Worm (Caenorhabditis elegans) whole organism, young adult: ENCODE measurements around the gene C33G8.13.
A peak's percentile ranks its signal among the peaks of the same experiment; 100 is the strongest.

ENCODE experiments used
- B0019.2 ChIP-seq: fragments of 200-800 bp; sonication (Bioruptor generic); conservative IDR thresholded peaks from 2 replicates; pipeline ENCODE4 v1.3.6; 2022; ENCODE audit warnings: missing genetic modification reagents, missing genetic modification characterization, missing compliant biosample characterization
- B0261.1 ChIP-seq: sonication (generic microtip); optimal IDR thresholded peaks from 2 replicates; lab custom pipeline; 2016; ENCODE audit warnings: mild to moderate bottlenecking, missing genetic modification characterization, moderate library complexity, missing compliant biosample characterization
- C17E4.6 ChIP-seq: fragments of 200-800 bp; sonication (Bioruptor generic); IDR thresholded peaks from 2 replicates; pipeline ENCODE4 v1.3.6; 2022; ENCODE audit warnings: missing genetic modification reagents, missing genetic modification characterization, missing compliant biosample characterization
- F23B12.7 ChIP-seq: sonication (generic microtip); optimal IDR thresholded peaks from 2 replicates; lab custom pipeline; 2017; ENCODE audit warnings: missing genetic modification characterization, mild to moderate bottlenecking, missing compliant biosample characterization, antibody characterized with exemption, moderate library complexity; ENCODE audit not compliant: insufficient read depth
- F33H1.4 ChIP-seq: fragments of 200-800 bp; sonication (Bioruptor generic); IDR thresholded peaks from 2 replicates; pipeline ENCODE4 v1.3.6; 2022; ENCODE audit warnings: missing genetic modification reagents, missing genetic modification characterization, missing compliant biosample characterization
- F39B2.1 ChIP-seq: fragments of 200-800 bp; sonication (Bioruptor generic); IDR thresholded peaks from 2 replicates; pipeline ENCODE4 v1.3.6; 2022; ENCODE audit warnings: missing genetic modification reagents, missing genetic modification characterization, missing compliant biosample characterization
- F55B11.4 ChIP-seq: sonication (generic microtip); optimal IDR thresholded peaks from 2 replicates; lab custom pipeline; 2016; ENCODE audit warnings: missing compliant biosample characterization, missing genetic modification characterization, borderline replicate concordance; ENCODE audit not compliant: insufficient read depth
- F57A8.1 ChIP-seq: fragments of 200-800 bp; sonication (Bioruptor generic); optimal IDR thresholded peaks from 2 replicates; lab custom pipeline; 2018; ENCODE audit warnings: mild to moderate bottlenecking, missing genetic modification characterization, moderate library complexity, missing compliant biosample characterization
- F57C9.4 ChIP-seq: sonication (generic microtip); optimal IDR thresholded peaks from 2 replicates; lab custom pipeline; 2017; ENCODE audit warnings: mild to moderate bottlenecking, missing genetic modification characterization, missing compliant biosample characterization
- K11D2.4 ChIP-seq: fragments of 200-800 bp; sonication (Bioruptor generic); IDR thresholded peaks from 2 replicates; pipeline ENCODE4 v1.3.6; 2022; ENCODE audit warnings: missing genetic modification reagents, missing genetic modification characterization, missing compliant biosample characterization
- K12H6.12 ChIP-seq: fragments of 200-800 bp; sonication (Bioruptor generic); optimal IDR thresholded peaks from 2 replicates; lab custom pipeline; 2018; ENCODE audit warnings: mild to moderate bottlenecking, missing genetic modification characterization, missing compliant biosample characterization
- T07F8.4 ChIP-seq: sonication (generic microtip); optimal IDR thresholded peaks from 2 replicates; lab custom pipeline; 2016; ENCODE audit warnings: mild to moderate bottlenecking, missing genetic modification characterization, moderate library complexity, missing compliant biosample characterization
- Y53G8AR.9 ChIP-seq: fragments of 200-800 bp; sonication (Bioruptor generic); conservative IDR thresholded peaks from 2 replicates; pipeline ENCODE4 v1.3.6; 2022; ENCODE audit warnings: missing genetic modification reagents, missing genetic modification characterization, missing compliant biosample characterization
- Y56A3A.18 ChIP-seq: fragments of 200-800 bp; sonication (Bioruptor generic); IDR thresholded peaks from 2 replicates; pipeline ENCODE4 v1.3.6; 2022; ENCODE audit warnings: missing genetic modification reagents, missing genetic modification characterization, missing compliant biosample characterization
- Y67H2A.10 ChIP-seq: fragments of 200-800 bp; sonication (Bioruptor generic); conservative IDR thresholded peaks from 2 replicates; pipeline ENCODE4 v1.3.6; 2022; ENCODE audit warnings: missing genetic modification reagents, missing genetic modification characterization, missing compliant biosample characterization
- bed-1 ChIP-seq: fragments of 200-800 bp; sonication (Bioruptor generic); IDR thresholded peaks from 2 replicates; pipeline ENCODE4 v1.3.6; 2022; ENCODE audit warnings: missing genetic modification reagents, missing genetic modification characterization, missing compliant biosample characterization
- bed-2 ChIP-seq: fragments of 200-800 bp; sonication (Bioruptor generic); IDR thresholded peaks from 2 replicates; pipeline ENCODE4 v1.3.6; 2022; ENCODE audit warnings: missing genetic modification reagents, missing genetic modification characterization, missing compliant biosample characterization
- cebp-2 ChIP-seq: fragments of 200-800 bp; sonication (Bioruptor generic); IDR thresholded peaks from 2 replicates; pipeline ENCODE4 v1.3.6; 2022; ENCODE audit warnings: missing genetic modification characterization, missing compliant biosample characterization
- die-1 ChIP-seq: sonication (generic microtip); optimal IDR thresholded peaks from 2 replicates; lab custom pipeline; 2016; ENCODE audit warnings: missing genotype, mild to moderate bottlenecking, missing genetic modification characterization, missing compliant biosample characterization
- dpl-1 ChIP-seq: fragments of 150-350 bp; optimal IDR thresholded peaks from 2 replicates; lab custom pipeline; 2014; ENCODE audit warnings: missing biosample characterization, missing genetic modification reagents, missing genetic modification characterization
- egl-18 ChIP-seq: fragments of 200-800 bp; sonication (Bioruptor generic); IDR thresholded peaks from 2 replicates; pipeline ENCODE4 v1.3.6; 2022; ENCODE audit warnings: missing genetic modification reagents, missing genetic modification characterization, missing compliant biosample characterization
- egl-44 ChIP-seq: fragments of 200-800 bp; sonication (Bioruptor generic); IDR thresholded peaks from 2 replicates; pipeline ENCODE4 v1.3.6; 2022; ENCODE audit warnings: missing genetic modification reagents, missing genetic modification characterization, missing compliant biosample characterization
- egrh-3 ChIP-seq: fragments of 200-800 bp; sonication (Bioruptor generic); IDR thresholded peaks from 2 replicates; pipeline ENCODE4 v1.3.6; 2022; ENCODE audit warnings: missing genetic modification reagents, missing genetic modification characterization, missing compliant biosample characterization
- ekl-4 ChIP-seq: fragments of 200-800 bp; sonication (Bioruptor generic); IDR thresholded peaks from 2 replicates; pipeline ENCODE4 v1.3.6; 2022; ENCODE audit warnings: missing genetic modification reagents, missing genetic modification characterization, missing compliant biosample characterization
- ets-4 ChIP-seq: fragments of 200-800 bp; sonication (Bioruptor generic); optimal IDR thresholded peaks from 2 replicates; lab custom pipeline; 2018; ENCODE audit warnings: mild to moderate bottlenecking, missing genetic modification characterization, missing compliant biosample characterization
- him-1 ChIP-seq: sonication (generic microtip); optimal IDR thresholded peaks from 2 replicates; lab custom pipeline; 2016; ENCODE audit warnings: missing genotype, missing genetic modification reagents, missing genetic modification characterization, missing compliant biosample characterization
- hlh-26 ChIP-seq: fragments of 200-800 bp; sonication (Bioruptor generic); conservative IDR thresholded peaks from 2 replicates; pipeline ENCODE4 v1.3.6; 2022; ENCODE audit warnings: missing genetic modification reagents, missing genetic modification characterization, missing compliant biosample characterization
- hmg-20 ChIP-seq: fragments of 200-800 bp; sonication (Bioruptor generic); IDR thresholded peaks from 2 replicates; pipeline ENCODE4 v1.3.6; 2022; ENCODE audit warnings: missing genetic modification reagents, missing genetic modification characterization, missing compliant biosample characterization
- let-607 ChIP-seq, 2 experiments: fragments of 200-800 bp in 1 of 2; sonication (Bioruptor generic) in 1 of 2; sonication (generic microtip) in 1 of 2; optimal IDR thresholded peaks; 2 replicates each; lab custom pipeline; 2016 to 2018; ENCODE audit warnings: mild to moderate bottlenecking in 2 of 2, missing compliant biosample characterization in 2 of 2, missing genetic modification characterization in 2 of 2, moderate library complexity in 2 of 2, missing genotype in 1 of 2
- lin-40 ChIP-seq: sonication (generic microtip); optimal IDR thresholded peaks from 2 replicates; lab custom pipeline; 2016; ENCODE audit warnings: missing genetic modification characterization, mild to moderate bottlenecking, missing compliant biosample characterization, missing genotype, missing genetic modification reagents
- madf-10 ChIP-seq: sonication (generic microtip); optimal IDR thresholded peaks from 2 replicates; lab custom pipeline; 2016; ENCODE audit warnings: mild to moderate bottlenecking, missing genetic modification characterization, missing compliant biosample characterization
- nhr-120 ChIP-seq: fragments of 200-800 bp; sonication (Bioruptor generic); IDR thresholded peaks from 2 replicates; pipeline ENCODE4 v1.3.6; 2022; ENCODE audit warnings: missing genetic modification characterization, missing compliant biosample characterization
- nhr-80 ChIP-seq: sonication (generic microtip); optimal IDR thresholded peaks from 2 replicates; lab custom pipeline; 2016; ENCODE audit warnings: missing genetic modification characterization, missing compliant biosample characterization
- nhr-90 ChIP-seq: sonication (generic microtip); optimal IDR thresholded peaks from 2 replicates; lab custom pipeline; 2016; ENCODE audit warnings: missing genotype, mild to moderate bottlenecking, missing genetic modification characterization, missing compliant biosample characterization
- rcor-1 ChIP-seq: fragments of 200-800 bp; sonication (Bioruptor generic); IDR thresholded peaks from 2 replicates; pipeline ENCODE4 v1.3.6; 2022; ENCODE audit warnings: missing genetic modification reagents, missing genetic modification characterization, missing compliant biosample characterization
- rec-8 ChIP-seq, 2 experiments: sonication (generic microtip); optimal IDR thresholded peaks; 2 replicates each; lab custom pipeline; 2016; ENCODE audit warnings: mild to moderate bottlenecking in 2 of 2, missing genetic modification characterization in 2 of 2, missing genetic modification reagents in 2 of 2, missing genotype in 2 of 2, missing biosample characterization in 1 of 2, missing compliant biosample characterization in 1 of 2, moderate library complexity in 1 of 2
- snpc-1.1 ChIP-seq: sonication (generic microtip); optimal IDR thresholded peaks from 2 replicates; lab custom pipeline; 2017; ENCODE audit warnings: missing genetic modification characterization, mild to moderate bottlenecking, missing compliant biosample characterization, antibody characterized with exemption, moderate library complexity, missing genotype, missing genetic modification reagents; ENCODE audit not compliant: insufficient read depth
- snpc-3.4 ChIP-seq: sonication (generic microtip); optimal IDR thresholded peaks from 2 replicates; lab custom pipeline; 2017; ENCODE audit warnings: missing genetic modification characterization, mild to moderate bottlenecking, missing compliant biosample characterization, antibody characterized with exemption, moderate library complexity, missing genotype, missing genetic modification reagents
- snpc-4 ChIP-seq, 5 experiments: fragments of 150-350 bp in 1 of 5; sonication (generic microtip) in 4 of 5; optimal IDR thresholded peaks; 2 replicates each; lab custom pipeline; 2014 to 2018; ENCODE audit warnings: missing genetic modification characterization in 5 of 5, missing biosample characterization in 3 of 5, antibody characterized with exemption in 2 of 5, mild to moderate bottlenecking in 2 of 5, missing compliant biosample characterization in 2 of 5, missing genotype in 2 of 5, moderate library complexity in 2 of 5, missing genetic modification reagents in 1 of 5
- tbx-9 ChIP-seq: sonication (generic microtip); optimal IDR thresholded peaks from 2 replicates; lab custom pipeline; 2016; ENCODE audit warnings: borderline replicate concordance, missing genetic modification characterization, inconsistent platforms, missing compliant biosample characterization
- tlf-1 ChIP-seq: fragments of 200-800 bp; sonication (Bioruptor generic); optimal IDR thresholded peaks from 2 replicates; lab custom pipeline; 2018; ENCODE audit warnings: mild to moderate bottlenecking, missing genetic modification characterization, missing compliant biosample characterization
- unc-62 ChIP-seq: fragments of 150-350 bp; optimal IDR thresholded peaks from 2 replicates; lab custom pipeline; 2014; ENCODE audit warnings: missing biosample characterization, missing genetic modification reagents, missing genetic modification characterization
- zfh-2 ChIP-seq: fragments of 200-800 bp; sonication (Bioruptor generic); conservative IDR thresholded peaks from 2 replicates; pipeline ENCODE4 v1.3.6; 2022; ENCODE audit warnings: missing genetic modification reagents, missing genetic modification characterization, missing compliant biosample characterization
- zim-3 ChIP-seq: sonication (generic microtip); optimal IDR thresholded peaks from 2 replicates; lab custom pipeline; 2017; ENCODE audit warnings: mild to moderate bottlenecking, missing genetic modification characterization, moderate library complexity, missing compliant biosample characterization
- ztf-18 ChIP-seq: sonication (generic microtip); optimal IDR thresholded peaks from 2 replicates; lab custom pipeline; 2016; ENCODE audit warnings: missing genotype, mild to moderate bottlenecking, missing genetic modification characterization, missing compliant biosample characterization
- ztf-22 ChIP-seq: fragments of 200-800 bp; sonication (Bioruptor generic); optimal IDR thresholded peaks from 2 replicates; lab custom pipeline; 2018; ENCODE audit warnings: mild to moderate bottlenecking, missing genetic modification characterization, moderate library complexity, missing compliant biosample characterization
- ztf-3 ChIP-seq: fragments of 200-800 bp; sonication (Bioruptor generic); optimal IDR thresholded peaks from 2 replicates; lab custom pipeline; 2018; ENCODE audit warnings: mild to moderate bottlenecking, missing genetic modification characterization, missing compliant biosample characterization

C33G8.13 gene

DNA sequence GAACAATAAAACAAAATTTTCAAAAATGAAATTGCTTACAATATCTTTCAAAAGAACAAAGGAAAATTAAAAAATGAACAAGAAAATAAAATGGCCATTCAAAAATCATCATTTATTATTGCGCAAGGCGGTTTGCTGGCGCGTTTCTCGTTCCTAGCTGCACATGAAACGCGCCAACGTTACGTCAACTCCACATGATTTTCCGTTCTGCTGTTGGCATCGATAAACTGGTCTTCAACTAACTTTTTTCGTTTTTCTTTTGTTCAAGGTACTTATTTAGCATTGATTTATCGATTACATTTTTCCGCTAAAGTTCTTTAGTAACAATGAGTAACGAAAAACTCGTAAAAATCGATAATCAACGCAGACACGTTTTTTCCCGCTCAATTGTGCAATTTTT is 44.6 kb upstream of the C33G8.13 start, which contains the start of the genes Y57E12AL.6 and Y57E12AL.1:
Gene Y57E12AL.6 (minus strand): TSS at position 75 of the 400 bp plus-strand sequence.
Gene Y57E12AL.1 (plus strand): TSS at position 135 of the 400 bp plus-strand sequence.
- peak; percentile 87 for TF ChIP-seq lin-40 (tag; lab: Kevin White, UChicago)
- TF ChIP-seq let-607 (tag; optimal IDR thresholded peaks at IDR 0.05; lab: Kevin White, UChicago): peak; percentile 33 to 82
- peak; percentile 78 for TF ChIP-seq K11D2.4 (GFP tag; lab: Robert Waterston, UW)
- no peak for TF ChIP-seq F39B2.1 (GFP tag; lab: Robert Waterston, UW)
- 0 out of 2 replicates have a peak, but pooled peaks have one; percentile 15 for TF ChIP-seq zfh-2 (GFP tag; lab: Robert Waterston, UW)
- TF ChIP-seq die-1: peak; percentile 44
- no peak for TF ChIP-seq B0261.1 (tag; lab: Kevin White, UChicago)
- peak; percentile 45 for TF ChIP-seq dpl-1 (GFP tag; lab: Kevin White, UChicago)
- no peak for TF ChIP-seq T07F8.4 (tag; lab: Kevin White, UChicago)
- TF ChIP-seq F57A8.1 (GFP tag; lab: Kevin White, UChicago): no peak
- peak; percentile 55; the same call in 1 of the 2 replicates for TF ChIP-seq F33H1.4 (GFP tag; lab: Robert Waterston, UW)
- TF ChIP-seq him-1: no peak
- TF ChIP-seq ets-4 (GFP tag; lab: Kevin White, UChicago): no peak
- TF ChIP-seq bed-2: no peak
- peak; percentile 52 for TF ChIP-seq K12H6.12
- TF ChIP-seq cebp-2 (GFP tag; lab: Robert Waterston, UW): no peak
- no peak for TF ChIP-seq hmg-20 (GFP tag; lab: Robert Waterston, UW)
- peak; percentile 59 for TF ChIP-seq tlf-1 (GFP tag; lab: Kevin White, UChicago)
- TF ChIP-seq zim-3 (tag; lab: Kevin White, UChicago): no peak
- TF ChIP-seq ztf-22 (GFP tag; lab: Kevin White, UChicago): no peak
- TF ChIP-seq F55B11.4: no peak
- peak; percentile 70; the same call in 1 of the 2 replicates for TF ChIP-seq Y53G8AR.9 (GFP tag; lab: Robert Waterston, UW)
- peak; percentile 45; the same call in 1 of the 2 replicates for TF ChIP-seq ekl-4 (GFP tag; lab: Robert Waterston, UW)
- peak; percentile 49 for TF ChIP-seq madf-10 (tag; lab: Kevin White, UChicago)
- TF ChIP-seq snpc-1.1 (tag; lab: Kevin White, UChicago): peak; percentile 71
- TF ChIP-seq unc-62: no peak
- TF ChIP-seq nhr-90: no peak
- no peak for TF ChIP-seq Y56A3A.18 (GFP tag; lab: Robert Waterston, UW)
- TF ChIP-seq B0019.2: no peak
- TF ChIP-seq F57C9.4 (tag; lab: Kevin White, UChicago): no peak
- TF ChIP-seq egl-18 (GFP tag; lab: Robert Waterston, UW): no peak
- TF ChIP-seq hlh-26 (GFP tag; lab: Robert Waterston, UW): no peak
- TF ChIP-seq rcor-1 (GFP tag; lab: Robert Waterston, UW): peak; percentile 43; the same call in 1 of the 2 replicates
- no peak for TF ChIP-seq tbx-9 (tag; lab: Kevin White, UChicago)
- TF ChIP-seq egl-44 (GFP tag; lab: Robert Waterston, UW): no peak
- TF ChIP-seq ztf-3 (GFP tag; lab: Kevin White, UChicago): no peak
- peak; percentile 89 for TF ChIP-seq snpc-3.4 (tag; lab: Kevin White, UChicago)
- 0 out of 2 replicates have a peak, but pooled peaks have one; percentile 19 for TF ChIP-seq Y67H2A.10 (GFP tag; lab: Robert Waterston, UW)
- TF ChIP-seq F23B12.7 (tag; lab: Kevin White, UChicago): peak; percentile 58
- TF ChIP-seq bed-1 (GFP tag; lab: Robert Waterston, UW): no peak
- no peak for TF ChIP-seq C17E4.6
- TF ChIP-seq rec-8 (tag; optimal IDR thresholded peaks at IDR 0.05; lab: Kevin White, UChicago): no peak
- no peak for TF ChIP-seq nhr-120 (GFP tag; lab: Robert Waterston, UW)
- peak; percentile 58 for TF ChIP-seq snpc-4 (GFP tag; optimal IDR thresholded peaks at IDR 0.05; lab: Kevin White, UChicago)
- peak; percentile 73 to 83 (median 81) for TF ChIP-seq snpc-4 (tag; optimal IDR thresholded peaks at IDR 0.05; lab: Kevin White, UChicago)
- TF ChIP-seq egrh-3: no peak
- peak; percentile 63 for TF ChIP-seq nhr-80 (tag; lab: Kevin White, UChicago)
- TF ChIP-seq ztf-18 (tag; lab: Kevin White, UChicago): peak; percentile 98
